Fruit fly (Drosophila melanogaster) whole organism, embryonic: ENCODE results near the gene Syx5.

Experiments
- Ada2b ChIP-seq: fragments of 200-800 bp; sonication (Bioruptor generic); IDR thresholded peaks from 2 replicates; pipeline ENCODE4 v1.3.6; 2022; ENCODE audit warnings: missing biosample characterization, missing genetic modification characterization
- Atf3 ChIP-seq: fragments of 200-800 bp; sonication (Bioruptor generic); optimal IDR thresholded peaks from 3 replicates; lab custom pipeline; 2016; ENCODE audit warnings: missing biosample characterization, missing genetic modification characterization
- C15 ChIP-seq: fragments of 200-800 bp; sonication (Bioruptor generic); IDR thresholded peaks from 3 replicates; pipeline ENCODE4 v1.3.6; 2022; ENCODE audit warnings: missing biosample characterization, missing genetic modification characterization
- CG1024 ChIP-seq: fragments of 200-800 bp; sonication (Bioruptor generic); IDR thresholded peaks from 2 replicates; pipeline ENCODE4 v1.3.6; 2022; ENCODE audit warnings: missing biosample characterization, missing genetic modification characterization
- CG10959 ChIP-seq: fragments of 200-800 bp; sonication (Bioruptor generic); IDR thresholded peaks from 2 replicates; pipeline ENCODE4 v1.3.6; 2022; ENCODE audit warnings: missing biosample characterization, missing genetic modification characterization
- CG11247 ChIP-seq: fragments of 200-800 bp; sonication (Bioruptor generic); IDR thresholded peaks from 2 replicates; pipeline ENCODE4 v1.3.6; 2022; ENCODE audit warnings: missing biosample characterization, missing genetic modification characterization
- CG11456 ChIP-seq: fragments of 200-800 bp; sonication (Bioruptor generic); IDR thresholded peaks from 3 replicates; pipeline ENCODE4 v1.3.6; 2022; ENCODE audit warnings: missing biosample characterization, missing genetic modification characterization
- CG12071 ChIP-seq: fragments of 200-800 bp; sonication (Bioruptor generic); optimal IDR thresholded peaks from 3 replicates; lab custom pipeline; 2018; ENCODE audit warnings: missing biosample characterization, mild to moderate bottlenecking, missing genetic modification characterization
- CG12236 ChIP-seq: fragments of 200-800 bp; sonication (Bioruptor generic); optimal IDR thresholded peaks from 2 replicates; lab custom pipeline; 2016; ENCODE audit warnings: missing biosample characterization, missing genetic modification characterization
- CG12299 ChIP-seq: fragments of 200-800 bp; sonication (Bioruptor generic); optimal IDR thresholded peaks from 2 replicates; lab custom pipeline; 2018; ENCODE audit warnings: missing biosample characterization, mild to moderate bottlenecking, missing genetic modification characterization
- CG15011 ChIP-seq: fragments of 200-800 bp; sonication (Bioruptor generic); optimal IDR thresholded peaks from 3 replicates; lab custom pipeline; 2018; ENCODE audit warnings: missing biosample characterization, mild to moderate bottlenecking, missing genetic modification characterization
- CG2199 ChIP-seq: fragments of 200-800 bp; sonication (Bioruptor generic); IDR thresholded peaks from 3 replicates; pipeline ENCODE4 v1.3.6; 2022; ENCODE audit warnings: missing biosample characterization, missing genetic modification characterization
- CG2889 ChIP-seq: fragments of 200-800 bp; sonication (Bioruptor generic); IDR thresholded peaks from 3 replicates; pipeline ENCODE4 v1.3.6; 2022; ENCODE audit warnings: missing biosample characterization, missing genetic modification characterization
- CG31224 ChIP-seq: fragments of 200-800 bp; sonication (Bioruptor generic); IDR thresholded peaks from 2 replicates; pipeline ENCODE4 v1.3.6; 2022; ENCODE audit warnings: missing biosample characterization, missing genetic modification characterization
- CG32772 ChIP-seq: fragments of 200-800 bp; sonication (Bioruptor generic); IDR thresholded peaks from 2 replicates; pipeline ENCODE4 v1.3.6; 2022; ENCODE audit warnings: missing biosample characterization, missing genetic modification characterization
- CG3847 ChIP-seq: fragments of 200-800 bp; sonication (Bioruptor generic); IDR thresholded peaks from 2 replicates; pipeline ENCODE4 v1.3.6; 2022; ENCODE audit warnings: missing biosample characterization, missing genetic modification characterization
- CG4328 ChIP-seq: fragments of 200-800 bp; sonication (Bioruptor generic); optimal IDR thresholded peaks from 3 replicates; lab custom pipeline; 2017; ENCODE audit warnings: missing biosample characterization, missing genetic modification reagents, missing genetic modification characterization
- CG4730 ChIP-seq: fragments of 200-800 bp; sonication (Bioruptor generic); IDR thresholded peaks from 2 replicates; pipeline ENCODE4 v1.3.6; 2022; ENCODE audit warnings: missing biosample characterization, missing genetic modification characterization
- CG5180 ChIP-seq: fragments of 200-800 bp; sonication (Bioruptor generic); optimal IDR thresholded peaks from 3 replicates; lab custom pipeline; 2017; ENCODE audit warnings: missing biosample characterization, missing genetic modification characterization, mild to moderate bottlenecking, moderate library complexity, missing genetic modification reagents
- CG6765 ChIP-seq: fragments of 200-800 bp; sonication (Bioruptor generic); optimal IDR thresholded peaks from 3 replicates; lab custom pipeline; 2017; ENCODE audit warnings: missing biosample characterization, mild to moderate bottlenecking, missing genetic modification characterization
- CoRest ChIP-seq: fragments of 200-800 bp; sonication (Bioruptor generic); optimal IDR thresholded peaks from 3 replicates; lab custom pipeline; 2018; ENCODE audit warnings: missing biosample characterization, mild to moderate bottlenecking, missing genetic modification characterization, moderate library complexity
- HmgD ChIP-seq: fragments of 200-800 bp; sonication (Bioruptor generic); optimal IDR thresholded peaks from 3 replicates; lab custom pipeline; 2016; ENCODE audit warnings: missing biosample characterization, missing genetic modification characterization
- HmgZ ChIP-seq: fragments of 200-800 bp; sonication (Bioruptor generic); optimal IDR thresholded peaks from 2 replicates; lab custom pipeline; 2018; ENCODE audit warnings: missing biosample characterization, mild to moderate bottlenecking, missing genetic modification characterization
- Hmr ChIP-seq: fragments of 200-800 bp; sonication (Bioruptor generic); optimal IDR thresholded peaks from 3 replicates; lab custom pipeline; 2017; ENCODE audit warnings: mild to moderate bottlenecking, missing biosample characterization, missing genetic modification reagents, missing genetic modification characterization
- Jarid2 ChIP-seq: fragments of 200-800 bp; sonication (Bioruptor generic); optimal IDR thresholded peaks from 3 replicates; lab custom pipeline; 2017; ENCODE audit warnings: mild to moderate bottlenecking, missing biosample characterization, missing genetic modification reagents, missing genetic modification characterization
- NfI ChIP-seq: fragments of 200-800 bp; sonication (Bioruptor generic); optimal IDR thresholded peaks from 3 replicates; lab custom pipeline; 2018; ENCODE audit warnings: missing biosample characterization, mild to moderate bottlenecking, missing genetic modification characterization, moderate library complexity
- Pdp1 ChIP-seq, 2 experiments: fragments of 200-800 bp; sonication (Bioruptor generic); optimal IDR thresholded peaks; 3 replicates each; lab custom pipeline; 2016; ENCODE audit warnings: missing biosample characterization in 2 of 2, missing genetic modification characterization in 2 of 2, mild to moderate bottlenecking in 1 of 2, moderate library complexity in 1 of 2
- Ptx1 ChIP-seq: fragments of 200-800 bp; sonication (Bioruptor generic); IDR thresholded peaks from 2 replicates; pipeline ENCODE4 v1.3.6; 2022; ENCODE audit warnings: missing biosample characterization, missing genetic modification characterization
- Stat92E ChIP-seq, 3 experiments: fragments of >200 bp in 2 of 3; fragments of 200-800 bp in 1 of 3; sonication (Bioruptor generic) in 1 of 3; optimal IDR thresholded peaks; 2 replicates each; lab custom pipeline; 2017 to 2019; ENCODE audit warnings: missing biosample characterization in 3 of 3, missing genetic modification characterization in 3 of 3, mild to moderate bottlenecking in 1 of 3, moderate library complexity in 1 of 3
- Xbp1 ChIP-seq: fragments of 200-800 bp; sonication (Bioruptor generic); optimal IDR thresholded peaks from 3 replicates; lab custom pipeline; 2016; ENCODE audit warnings: missing biosample characterization, mild to moderate bottlenecking, missing genetic modification characterization
- abd-A ChIP-seq: fragments of 200-800 bp; sonication (Bioruptor generic); optimal IDR thresholded peaks from 3 replicates; lab custom pipeline; 2019; ENCODE audit warnings: missing biosample characterization, mild to moderate bottlenecking, missing genetic modification characterization, moderate library complexity
- br ChIP-seq: fragments of >200 bp; optimal IDR thresholded peaks from 2 replicates; lab custom pipeline; 2017
- crol ChIP-seq: fragments of 200-800 bp; sonication (Bioruptor generic); IDR thresholded peaks from 2 replicates; pipeline ENCODE4 v1.3.6; 2022; ENCODE audit warnings: missing biosample characterization, missing genetic modification characterization
- dan ChIP-seq: fragments of 200-800 bp; sonication (Bioruptor generic); IDR thresholded peaks from 2 replicates; pipeline ENCODE4 v1.3.6; 2022; ENCODE audit warnings: missing biosample characterization, missing genetic modification characterization
- dati ChIP-seq: fragments of 200-800 bp; sonication (Bioruptor generic); IDR thresholded peaks from 2 replicates; pipeline ENCODE4 v1.3.6; 2022; ENCODE audit warnings: missing biosample characterization, missing genetic modification characterization
- fd102C ChIP-seq: fragments of 200-800 bp; sonication (Bioruptor generic); optimal IDR thresholded peaks from 2 replicates; lab custom pipeline; 2018; ENCODE audit warnings: missing biosample characterization, mild to moderate bottlenecking, missing genetic modification characterization, moderate library complexity
- gsb ChIP-seq: fragments of 200-800 bp; sonication (Bioruptor generic); IDR thresholded peaks from 2 replicates; pipeline ENCODE4 v1.3.6; 2022; ENCODE audit warnings: missing biosample characterization, missing genetic modification characterization
- inv ChIP-seq: fragments of 200-800 bp; sonication (Bioruptor generic); IDR thresholded peaks from 2 replicates; pipeline ENCODE4 v1.3.6; 2022; ENCODE audit warnings: missing biosample characterization, missing genetic modification characterization; ENCODE audit not compliant: partially characterized antibody
- knrl ChIP-seq: fragments of 200-800 bp; sonication (Bioruptor generic); IDR thresholded peaks from 3 replicates; pipeline ENCODE4 v1.3.6; 2022; ENCODE audit warnings: missing biosample characterization, missing genetic modification characterization; ENCODE audit not compliant: partially characterized antibody
- lov ChIP-seq, 2 experiments: fragments of 200-800 bp in 1 of 2; fragments of >200 bp in 1 of 2; sonication (Bioruptor generic) in 1 of 2; IDR thresholded peaks in 1 of 2; optimal IDR thresholded peaks in 1 of 2; 2 replicates in 1 of 2; 3 replicates in 1 of 2; pipeline versions ENCODE4 v1.3.6 to Lab custom; 2017 to 2022; ENCODE audit warnings: missing biosample characterization in 1 of 2, missing genetic modification characterization in 1 of 2
- nerfin-1 ChIP-seq: fragments of 200-800 bp; sonication (Bioruptor generic); optimal IDR thresholded peaks from 3 replicates; lab custom pipeline; 2019; ENCODE audit warnings: missing biosample characterization, mild to moderate bottlenecking, missing genetic modification characterization, moderate library complexity
- pzg ChIP-seq: fragments of 200-800 bp; sonication (Bioruptor generic); optimal IDR thresholded peaks from 3 replicates; lab custom pipeline; 2018; ENCODE audit warnings: missing biosample characterization, mild to moderate bottlenecking, missing genetic modification characterization, moderate library complexity
- salm ChIP-seq: fragments of 200-800 bp; sonication (Bioruptor generic); optimal IDR thresholded peaks from 2 replicates; lab custom pipeline; 2018; ENCODE audit warnings: missing biosample characterization, mild to moderate bottlenecking, missing genetic modification characterization
- sc ChIP-seq, 3 experiments: fragments of >200 bp in 2 of 3; fragments of 200-800 bp in 1 of 3; sonication (Bioruptor generic) in 1 of 3; optimal IDR thresholded peaks; 2 replicates in 2 of 3; 3 replicates in 1 of 3; lab custom pipeline; 2017; ENCODE audit warnings: mild to moderate bottlenecking in 1 of 3, missing biosample characterization in 1 of 3, missing genetic modification characterization in 1 of 3, missing genetic modification reagents in 1 of 3
- sens-2 ChIP-seq: fragments of 200-800 bp; sonication (Bioruptor generic); IDR thresholded peaks from 2 replicates; pipeline ENCODE4 v1.3.6; 2022; ENCODE audit warnings: missing biosample characterization, missing genetic modification characterization
- tna ChIP-seq: fragments of 200-800 bp; sonication (Bioruptor generic); IDR thresholded peaks from 2 replicates; pipeline ENCODE4 v1.3.6; 2022; ENCODE audit warnings: missing biosample characterization, missing genetic modification characterization; ENCODE audit not compliant: partially characterized antibody
- tx ChIP-seq: fragments of 200-800 bp; sonication (Bioruptor generic); optimal IDR thresholded peaks from 2 replicates; lab custom pipeline; 2016; ENCODE audit warnings: missing biosample characterization, missing genetic modification characterization
- z ChIP-seq: fragments of 200-800 bp; sonication (Bioruptor generic); IDR thresholded peaks from 3 replicates; pipeline ENCODE4 v1.3.6; 2022; ENCODE audit warnings: missing biosample characterization, missing genetic modification characterization
- zfh1 ChIP-seq: fragments of 200-800 bp; sonication (Bioruptor generic); IDR thresholded peaks from 3 replicates; pipeline ENCODE4 v1.3.6; 2022; ENCODE audit warnings: missing biosample characterization, missing genetic modification characterization

Gene Syx5

DNA sequence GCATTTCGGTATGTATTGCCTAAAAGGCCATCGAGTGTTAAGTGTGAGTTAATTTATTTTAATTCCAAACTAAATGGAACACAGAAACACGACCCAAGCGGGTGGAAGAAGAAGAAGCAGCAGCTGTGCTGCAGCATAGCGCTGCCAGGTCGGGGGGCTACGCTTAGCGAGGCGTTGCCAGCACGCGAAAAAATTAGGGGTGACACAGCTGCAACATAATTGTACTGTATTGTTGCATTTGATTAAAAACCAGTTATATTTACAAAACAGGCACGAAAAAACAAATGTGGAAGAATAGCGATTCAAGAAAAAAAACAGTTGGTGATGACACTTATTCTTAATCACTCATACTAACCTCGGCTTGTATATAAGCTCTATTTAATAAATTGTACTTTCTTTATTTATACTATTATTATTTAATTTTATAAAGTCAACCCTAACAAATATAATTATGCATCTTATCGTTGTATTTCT is 43.1 kb downstream of the Syx5 start (continued):
- TF ChIP-seq HmgD (GFP tag; lab: Kevin White, UChicago) (peak; percentile 46), inv (peak; percentile 55), CG4730 (GFP tag; lab: Robert Waterston, UW) (peak; percentile 69), Pdp1 (GFP tag; optimal IDR thresholded peaks at IDR 0.05; lab: Kevin White, UChicago) (peak; percentile 14 to 61), CG15011 (peak; percentile 47), CG6765 (GFP tag; lab: Kevin White, UChicago) (peak; percentile 3), tx (GFP tag; lab: Kevin White, UChicago) (peak; percentile 57), Atf3 (GFP tag; lab: Kevin White, UChicago) (peak; percentile 7), CG31224 (peak; percentile 70), CG12299 (tag; lab: Kevin White, UChicago) (no peak), lov (optimal IDR thresholded peaks at IDR 0.05; lab: Kevin White, UChicago) (no peak), lov (GFP tag; IDR thresholded peaks at IDR 0.05; lab: Robert Waterston, UW) (peak; percentile 74; the same call in 1 of the 3 replicates), fd102C (no peak), tna (GFP tag; lab: Robert Waterston, UW) (no peak), sc (optimal IDR thresholded peaks at IDR 0.05; lab: Kevin White, UChicago) (no peak), sc (GFP tag; optimal IDR thresholded peaks at IDR 0.05; lab: Kevin White, UChicago) (no peak), Jarid2 (GFP tag; lab: Kevin White, UChicago) (no peak), dan (no peak), pzg (peak; percentile 66), Ada2b (GFP tag; lab: Robert Waterston, UW) (peak; percentile 75), CG12236 (peak; percentile 14), HmgZ (tag; lab: Kevin White, UChicago) (peak; percentile 73), z (no peak), zfh1 (peak; percentile 76; the same call in 2 of the 3 replicates), CG3847 (GFP tag; lab: Robert Waterston, UW) (peak; percentile 90), br (lab: Kevin White, UChicago) (no peak), C15 (no peak), CG2199 (GFP tag; lab: Robert Waterston, UW) (peak; percentile 86), gsb (peak; percentile 49), Hmr (GFP tag; lab: Kevin White, UChicago) (peak; percentile 79), CG11456 (GFP tag; lab: Robert Waterston, UW) (peak; percentile 87), Ptx1 (peak; percentile 86), dati (no peak), CG2889 (GFP tag; lab: Robert Waterston, UW) (peak; percentile 71; the same call in 2 of the 3 replicates), Stat92E (GFP tag; optimal IDR thresholded peaks at IDR 0.05; lab: Kevin White, UChicago) (no peak), knrl (GFP tag; lab: Robert Waterston, UW) (peak; percentile 68), CG11247 (GFP tag; lab: Robert Waterston, UW) (peak; percentile 71), Xbp1 (GFP tag; lab: Kevin White, UChicago) (peak; percentile 80), CG1024 (GFP tag; lab: Robert Waterston, UW) (peak; percentile 54), CG32772 (peak; percentile 68), salm (tag; lab: Kevin White, UChicago) (peak; percentile 10), NfI (GFP tag; lab: Kevin White, UChicago) (peak; percentile 71), abd-A (tag; lab: Kevin White, UChicago) (no peak), CoRest (tag; lab: Kevin White, UChicago) (peak; percentile 82), CG5180 (GFP tag; lab: Kevin White, UChicago) (no peak), CG4328 (GFP tag; lab: Kevin White, UChicago) (peak; percentile 28), CG12071 (GFP tag; lab: Kevin White, UChicago) (no peak), CG10959 (GFP tag; lab: Robert Waterston, UW) (no peak; the same call in 1 of the 2 replicates), crol (peak; percentile 27; the same call in 1 of the 2 replicates), sens-2 (GFP tag; lab: Robert Waterston, UW) (no peak), nerfin-1 (no peak)
